Worm (Caenorhabditis elegans) whole organism, L3 larva: ENCODE data around the gene glr-4.

ENCODE experiments used
- egl-27 ChIP-seq: sonication (generic microtip); optimal IDR thresholded peaks from 4 replicates; lab custom pipeline; 2017; ENCODE audit warnings: missing biosample characterization, missing genetic modification reagents, missing genetic modification characterization
- fkh-2 ChIP-seq: fragments of 150-350 bp; optimal IDR thresholded peaks from 2 replicates; lab custom pipeline; 2014; ENCODE audit warnings: missing biosample characterization, missing genetic modification reagents, missing genetic modification characterization
- lin-15B ChIP-seq: fragments of 150-350 bp; optimal IDR thresholded peaks from 2 replicates; lab custom pipeline; 2014; ENCODE audit warnings: missing biosample characterization, missing genetic modification characterization
- lin-39 ChIP-seq: fragments of 150-350 bp; optimal IDR thresholded peaks from 2 replicates; lab custom pipeline; 2018; ENCODE audit warnings: missing biosample characterization, missing genetic modification reagents, missing genetic modification characterization
- nfya-1 ChIP-seq: sonication (generic microtip); optimal IDR thresholded peaks from 2 replicates; lab custom pipeline; 2017; ENCODE audit warnings: missing genetic modification characterization, mild to moderate bottlenecking, missing compliant biosample characterization, antibody characterized with exemption, moderate library complexity; ENCODE audit not compliant: insufficient read depth
- ztf-11 ChIP-seq: fragments of 150-350 bp; optimal IDR thresholded peaks from 2 replicates; lab custom pipeline; 2014; ENCODE audit warnings: missing biosample characterization, missing genetic modification characterization

DNA sequence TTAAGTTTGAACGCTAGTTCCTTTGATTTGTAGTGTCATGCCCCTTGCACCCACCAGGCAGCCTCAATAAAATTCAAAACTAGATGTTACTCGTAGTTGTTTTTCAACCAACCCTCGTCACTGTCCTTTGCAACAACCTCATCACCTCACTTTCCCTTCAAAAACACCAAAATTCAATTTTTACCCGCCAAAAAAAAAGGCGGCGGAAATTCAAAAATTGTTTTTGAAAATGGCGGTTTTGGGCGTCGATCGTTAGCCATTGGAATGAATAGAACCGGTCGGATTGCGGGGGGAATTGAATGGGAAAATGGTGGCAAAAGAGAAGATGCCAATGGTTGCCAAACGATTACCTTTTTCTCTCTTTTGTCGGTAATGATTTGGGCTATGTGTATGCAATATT is 11.9 kb upstream of the glr-4 start:
- TF ChIP-seq nfya-1 (tag; lab: Kevin White, UChicago) (no peak), lin-39 (tag; lab: Kevin White, UChicago) (no peak), egl-27 (no peak), fkh-2 (tag; lab: Kevin White, UChicago) (no peak), lin-15B (tag; lab: Kevin White, UChicago) (no peak), ztf-11 (no peak)
